Fruit fly (Drosophila melanogaster) whole organism, embryonic: Measurements from ENCODE around the gene baf.

Experiments used
- Abd-B ChIP-seq: fragments of 200-800 bp; sonication (Bioruptor generic); optimal IDR thresholded peaks from 2 replicates; lab custom pipeline; 2018; ENCODE audit warnings: missing biosample characterization, mild to moderate bottlenecking, missing genetic modification characterization, moderate library complexity
- Aef1 ChIP-seq: fragments of 200-800 bp; sonication (Bioruptor generic); IDR thresholded peaks from 3 replicates; pipeline ENCODE4 v1.3.6; 2022; ENCODE audit warnings: missing biosample characterization, missing genetic modification characterization
- Atf-2 ChIP-seq: fragments of 200-800 bp; sonication (Bioruptor generic); optimal IDR thresholded peaks from 2 replicates; lab custom pipeline; 2016; ENCODE audit warnings: missing biosample characterization, missing genetic modification characterization
- Atf6 ChIP-seq: fragments of 200-800 bp; sonication (Bioruptor generic); IDR thresholded peaks from 2 replicates; pipeline ENCODE4 v1.3.6; 2022; ENCODE audit warnings: missing biosample characterization, missing genetic modification characterization
- Awh ChIP-seq: fragments of 200-800 bp; sonication (Bioruptor generic); IDR thresholded peaks from 2 replicates; pipeline ENCODE4, ENCODE4 v1.3.6; 2022; ENCODE audit warnings: missing biosample characterization, missing genetic modification characterization
- CG10147 ChIP-seq: fragments of 200-800 bp; sonication (Bioruptor generic); optimal IDR thresholded peaks from 2 replicates; lab custom pipeline; 2019; ENCODE audit warnings: missing biosample characterization, mild to moderate bottlenecking, missing genetic modification characterization, moderate library complexity
- CG10274 ChIP-seq: fragments of 200-800 bp; sonication (Bioruptor generic); optimal IDR thresholded peaks from 3 replicates; lab custom pipeline; 2017; ENCODE audit warnings: missing biosample characterization, mild to moderate bottlenecking, missing genetic modification characterization
- CG12744 ChIP-seq: fragments of 200-800 bp; sonication (Bioruptor generic); optimal IDR thresholded peaks from 2 replicates; lab custom pipeline; 2016; ENCODE audit warnings: missing biosample characterization, missing genetic modification characterization
- CG14050 ChIP-seq: fragments of 200-800 bp; sonication (Bioruptor generic); IDR thresholded peaks from 3 replicates; pipeline ENCODE4 v1.3.6; 2022; ENCODE audit warnings: missing biosample characterization, missing genetic modification characterization
- CG15073 ChIP-seq: fragments of 200-800 bp; sonication (Bioruptor generic); optimal IDR thresholded peaks from 2 replicates; lab custom pipeline; 2016; ENCODE audit warnings: missing biosample characterization, missing genetic modification characterization
- CG1529 ChIP-seq: fragments of 200-800 bp; sonication (Bioruptor generic); optimal IDR thresholded peaks from 3 replicates; lab custom pipeline; 2018; ENCODE audit warnings: missing biosample characterization, missing genetic modification characterization
- CG1832 ChIP-seq: fragments of 200-800 bp; sonication (Bioruptor generic); optimal IDR thresholded peaks from 2 replicates; lab custom pipeline; 2017; ENCODE audit warnings: missing biosample characterization, mild to moderate bottlenecking, missing genetic modification characterization, inconsistent platforms
- CG2199 ChIP-seq: fragments of 200-800 bp; sonication (Bioruptor generic); IDR thresholded peaks from 3 replicates; pipeline ENCODE4 v1.3.6; 2022; ENCODE audit warnings: missing biosample characterization, missing genetic modification characterization
- CG2712 ChIP-seq: fragments of 200-800 bp; optimal IDR thresholded peaks from 3 replicates; lab custom pipeline; 2019; ENCODE audit warnings: missing biosample characterization, mild to moderate bottlenecking, missing genetic modification characterization, moderate library complexity
- CG30431 ChIP-seq: fragments of 200-800 bp; sonication (Bioruptor generic); optimal IDR thresholded peaks from 2 replicates; lab custom pipeline; 2017; ENCODE audit warnings: missing biosample characterization, missing genetic modification characterization
- CG31388 ChIP-seq: fragments of 200-800 bp; sonication (Bioruptor generic); optimal IDR thresholded peaks from 2 replicates; lab custom pipeline; 2016; ENCODE audit warnings: missing biosample characterization, missing genetic modification characterization
- CG3281 ChIP-seq: fragments of 200-800 bp; sonication (Bioruptor generic); optimal IDR thresholded peaks from 3 replicates; lab custom pipeline; 2017; ENCODE audit warnings: missing biosample characterization, mild to moderate bottlenecking, missing genetic modification characterization
- CG34224 ChIP-seq: fragments of 200-800 bp; sonication (Bioruptor generic); IDR thresholded peaks from 3 replicates; pipeline ENCODE4 v1.3.6; 2022; ENCODE audit warnings: missing biosample characterization, missing genetic modification characterization; ENCODE audit not compliant: partially characterized antibody
- CG4617 ChIP-seq: fragments of 200-800 bp; sonication (Bioruptor generic); optimal IDR thresholded peaks from 3 replicates; lab custom pipeline; 2016; ENCODE audit warnings: missing biosample characterization, missing genetic modification characterization, borderline replicate concordance
- CG6854 ChIP-seq: fragments of 200-800 bp; sonication (Bioruptor generic); optimal IDR thresholded peaks from 3 replicates; lab custom pipeline; 2017; ENCODE audit warnings: missing biosample characterization, mild to moderate bottlenecking, missing genetic modification characterization
- CG8924 ChIP-seq: fragments of 200-800 bp; optimal IDR thresholded peaks from 3 replicates; lab custom pipeline; 2019; ENCODE audit warnings: missing biosample characterization, mild to moderate bottlenecking, missing genetic modification characterization, moderate library complexity
- Dad ChIP-seq: fragments of 200-800 bp; sonication (Bioruptor generic); optimal IDR thresholded peaks from 3 replicates; lab custom pipeline; 2016; ENCODE audit warnings: missing biosample characterization, missing genetic modification characterization
- Dfd ChIP-seq, 2 experiments: fragments of >200 bp; optimal IDR thresholded peaks; 2 replicates each; lab custom pipeline; 2017; ENCODE audit warnings: missing biosample characterization in 2 of 2, missing genetic modification characterization in 2 of 2
- Elba2 ChIP-seq: fragments of 200-800 bp; sonication (Bioruptor generic); optimal IDR thresholded peaks from 3 replicates; lab custom pipeline; 2016; ENCODE audit warnings: missing biosample characterization, missing genetic modification characterization
- Fer2 ChIP-seq: fragments of 200-800 bp; sonication (Bioruptor generic); optimal IDR thresholded peaks from 2 replicates; lab custom pipeline; 2018; ENCODE audit warnings: missing biosample characterization, mild to moderate bottlenecking, missing genetic modification characterization, moderate library complexity
- Hr39 ChIP-seq: fragments of >200 bp; optimal IDR thresholded peaks from 2 replicates; lab custom pipeline; 2017
- Hr78 ChIP-seq, 2 experiments: fragments of 200-800 bp in 1 of 2; fragments of >200 bp in 1 of 2; sonication (Bioruptor generic) in 1 of 2; optimal IDR thresholded peaks; 2 replicates each; lab custom pipeline; 2017 to 2019; ENCODE audit warnings: missing biosample characterization in 2 of 2, missing genetic modification characterization in 2 of 2, mild to moderate bottlenecking in 1 of 2, moderate library complexity in 1 of 2
- MTF-1 ChIP-seq: fragments of 200-800 bp; sonication (Bioruptor generic); optimal IDR thresholded peaks from 2 replicates; lab custom pipeline; 2018; ENCODE audit warnings: missing biosample characterization, mild to moderate bottlenecking, missing genetic modification characterization, borderline replicate concordance
- NC2β ChIP-seq: fragments of 200-800 bp; sonication (Bioruptor generic); optimal IDR thresholded peaks from 2 replicates; lab custom pipeline; 2016; ENCODE audit warnings: missing biosample characterization, missing genetic modification characterization
- Sox102F ChIP-seq: fragments of 200-800 bp; sonication (Bioruptor generic); optimal IDR thresholded peaks from 2 replicates; lab custom pipeline; 2018; ENCODE audit warnings: missing biosample characterization, mild to moderate bottlenecking, missing genetic modification characterization, moderate library complexity
- Spps ChIP-seq: fragments of 200-800 bp; sonication (Bioruptor generic); optimal IDR thresholded peaks from 2 replicates; lab custom pipeline; 2018; ENCODE audit warnings: missing biosample characterization, mild to moderate bottlenecking, missing genetic modification characterization
- Sry-δ ChIP-seq: fragments of 200-800 bp; sonication (Bioruptor generic); optimal IDR thresholded peaks from 2 replicates; lab custom pipeline; 2016; ENCODE audit warnings: missing biosample characterization, missing genetic modification characterization
- Xrp1 ChIP-seq: fragments of 200-800 bp; sonication (Bioruptor generic); IDR thresholded peaks from 2 replicates; pipeline ENCODE4 v1.3.6; 2022; ENCODE audit warnings: missing biosample characterization, missing genetic modification characterization
- bowl ChIP-seq: fragments of 200-800 bp; sonication (Bioruptor generic); IDR thresholded peaks from 2 replicates; pipeline ENCODE4 v1.3.6; 2022; ENCODE audit warnings: missing biosample characterization, missing genetic modification characterization
- cato ChIP-seq: fragments of 200-800 bp; sonication (Bioruptor generic); optimal IDR thresholded peaks from 2 replicates; lab custom pipeline; 2016; ENCODE audit warnings: missing biosample characterization, missing genetic modification characterization, borderline replicate concordance
- ems ChIP-seq: fragments of 200-800 bp; sonication (Bioruptor generic); optimal IDR thresholded peaks from 3 replicates; lab custom pipeline; 2016; ENCODE audit warnings: missing biosample characterization, missing genetic modification characterization
- eve ChIP-seq, 2 experiments: fragments of >200 bp; optimal IDR thresholded peaks; 2 replicates each; lab custom pipeline; 2017; ENCODE audit warnings: missing biosample characterization in 2 of 2, missing genetic modification characterization in 2 of 2
- fru ChIP-seq: fragments of >200 bp; optimal IDR thresholded peaks from 2 replicates; lab custom pipeline; 2017
- fu2 ChIP-seq: fragments of 200-800 bp; sonication (Bioruptor generic); optimal IDR thresholded peaks from 2 replicates; lab custom pipeline; 2016; ENCODE audit warnings: missing biosample characterization, missing genetic modification characterization
- grn ChIP-seq: fragments of 200-800 bp; sonication (Bioruptor generic); optimal IDR thresholded peaks from 3 replicates; lab custom pipeline; 2017; ENCODE audit warnings: missing biosample characterization, missing genetic modification characterization
- gsb ChIP-seq: fragments of 200-800 bp; sonication (Bioruptor generic); IDR thresholded peaks from 2 replicates; pipeline ENCODE4 v1.3.6; 2022; ENCODE audit warnings: missing biosample characterization, missing genetic modification characterization
- nau ChIP-seq: fragments of 200-800 bp; sonication (Bioruptor generic); optimal IDR thresholded peaks from 3 replicates; lab custom pipeline; 2017; ENCODE audit warnings: missing biosample characterization, mild to moderate bottlenecking, missing genetic modification characterization, missing genetic modification reagents
- onecut ChIP-seq: fragments of 200-800 bp; sonication (Bioruptor generic); IDR thresholded peaks from 2 replicates; pipeline ENCODE4 v1.3.6; 2022; ENCODE audit warnings: missing biosample characterization, missing genetic modification characterization
- pfk ChIP-seq: fragments of 200-800 bp; sonication (Bioruptor generic); optimal IDR thresholded peaks from 2 replicates; lab custom pipeline; 2018; ENCODE audit warnings: missing biosample characterization, mild to moderate bottlenecking, missing genetic modification characterization, moderate library complexity
- ranshi ChIP-seq: fragments of 200-800 bp; sonication (Bioruptor generic); IDR thresholded peaks from 2 replicates; pipeline ENCODE4 v1.3.6; 2022; ENCODE audit warnings: missing biosample characterization, missing genetic modification characterization
- row ChIP-seq: fragments of 200-800 bp; sonication (Bioruptor generic); IDR thresholded peaks from 3 replicates; pipeline ENCODE4 v1.3.6; 2022; ENCODE audit warnings: missing biosample characterization, missing genetic modification characterization
- stwl ChIP-seq: fragments of 200-800 bp; sonication (Bioruptor generic); optimal IDR thresholded peaks from 3 replicates; lab custom pipeline; 2018; ENCODE audit warnings: missing biosample characterization, mild to moderate bottlenecking, missing genetic modification characterization, moderate library complexity
- tll ChIP-seq, 2 experiments: fragments of 200-800 bp in 1 of 2; fragments of >200 bp in 1 of 2; sonication (Bioruptor generic) in 1 of 2; optimal IDR thresholded peaks; 2 replicates each; lab custom pipeline; 2017 to 2019; ENCODE audit warnings: missing biosample characterization in 2 of 2, missing genetic modification characterization in 2 of 2, mild to moderate bottlenecking in 1 of 2, moderate library complexity in 1 of 2
- wek ChIP-seq: fragments of 200-800 bp; sonication (Bioruptor generic); optimal IDR thresholded peaks from 3 replicates; lab custom pipeline; 2018; ENCODE audit warnings: missing biosample characterization, mild to moderate bottlenecking, missing genetic modification characterization, moderate library complexity
- z ChIP-seq: fragments of 200-800 bp; sonication (Bioruptor generic); IDR thresholded peaks from 3 replicates; pipeline ENCODE4 v1.3.6; 2022; ENCODE audit warnings: missing biosample characterization, missing genetic modification characterization

The baf gene

DNA sequence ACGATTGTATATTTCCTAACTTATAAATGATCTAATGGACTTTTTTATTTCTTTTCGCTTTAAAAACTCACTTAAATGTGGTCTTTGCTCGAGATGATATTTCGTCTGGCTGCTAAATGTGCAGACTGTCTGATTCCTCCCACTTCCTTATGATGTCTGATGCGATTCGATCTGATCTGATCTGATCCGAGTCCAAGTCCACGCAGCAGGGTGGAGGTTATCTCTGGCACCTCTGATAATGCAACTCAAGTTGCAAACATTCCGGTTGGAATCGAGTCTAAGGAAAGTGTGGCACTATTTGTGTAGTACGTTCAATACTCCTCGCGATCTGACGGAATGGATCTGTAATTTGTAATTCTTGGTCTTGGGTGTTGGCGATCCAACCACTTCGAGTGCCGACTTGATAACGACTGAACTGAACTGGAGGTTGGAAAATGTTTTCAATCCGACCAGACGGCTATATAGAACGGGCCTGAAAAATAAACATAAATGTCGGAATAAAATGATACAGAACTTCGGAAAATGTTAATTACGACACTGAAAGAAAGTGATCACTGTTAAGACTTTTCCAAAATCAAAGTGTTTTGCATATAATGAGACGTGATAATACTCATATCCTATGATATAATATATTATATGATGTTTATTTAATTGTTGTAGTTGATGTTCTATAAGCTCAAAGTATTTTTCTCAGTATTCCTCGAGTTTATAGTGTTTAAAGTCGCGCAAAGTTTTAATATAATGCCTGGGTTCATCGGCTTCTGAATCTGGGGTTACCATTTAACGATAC, 31.8 kb upstream of the baf start (continued):
- TF ChIP-seq CG12744 (GFP tag; lab: Kevin White, UChicago) (no peak), CG10147 (no peak), CG1529 (GFP tag; lab: Kevin White, UChicago) (no peak), Elba2 (GFP tag; lab: Kevin White, UChicago) (no peak), Dad (GFP tag; lab: Kevin White, UChicago) (no peak), MTF-1 (GFP tag; lab: Kevin White, UChicago) (no peak), CG15073 (GFP tag; lab: Kevin White, UChicago) (no peak), Sox102F (peak; percentile 60), CG8924 (tag; lab: Kevin White, UChicago) (peak; percentile 11), Atf-2 (GFP tag; lab: Kevin White, UChicago) (no peak), row (GFP tag; lab: Robert Waterston, UW) (0 out of 3 replicates have a peak, but pooled peaks have one; percentile 15), fu2 (GFP tag; lab: Kevin White, UChicago) (no peak), CG3281 (GFP tag; lab: Kevin White, UChicago) (no peak), Abd-B (GFP tag; lab: Kevin White, UChicago) (peak; percentile 21), Fer2 (tag; lab: Kevin White, UChicago) (no peak), cato (GFP tag; lab: Kevin White, UChicago) (no peak), Sry-δ (no peak), gsb (GFP tag; lab: Robert Waterston, UW) (no peak), Awh (GFP tag; lab: Robert Waterston, UW) (no peak), NC2β (GFP tag; lab: Kevin White, UChicago) (no peak), CG30431 (GFP tag; lab: Kevin White, UChicago) (no peak), Spps (no peak), tll (GFP tag; optimal IDR thresholded peaks at IDR 0.05; lab: Kevin White, UChicago) (no peak), CG2712 (tag; lab: Kevin White, UChicago) (peak; percentile 59), stwl (no peak), eve (GFP tag; optimal IDR thresholded peaks at IDR 0.05; lab: Kevin White, UChicago) (no peak), Xrp1 (GFP tag; lab: Robert Waterston, UW) (peak; percentile 59; the same call in 1 of the 2 replicates), wek (GFP tag; lab: Kevin White, UChicago) (no peak), Aef1 (GFP tag; lab: Robert Waterston, UW) (0 out of 3 replicates have a peak, but pooled peaks have one; percentile 16), ranshi (0 out of 2 replicates have a peak, but pooled peaks have one; percentile 14), fru (lab: Kevin White, UChicago) (no peak), z (no peak), CG4617 (GFP tag; lab: Kevin White, UChicago) (no peak), onecut (GFP tag; lab: Robert Waterston, UW) (0 out of 2 replicates have a peak, but pooled peaks have one; percentile 7), CG1832 (GFP tag; lab: Kevin White, UChicago) (no peak), pfk (GFP tag; lab: Kevin White, UChicago) (no peak), CG6854 (GFP tag; lab: Kevin White, UChicago) (no peak), CG14050 (GFP tag; lab: Robert Waterston, UW) (no peak), Hr39 (lab: Kevin White, UChicago) (no peak), Atf6 (no peak), CG2199 (GFP tag; lab: Robert Waterston, UW) (0 out of 3 replicates have a peak, but pooled peaks have one; percentile 18), CG34224 (no peak), nau (no peak), CG31388 (GFP tag; lab: Kevin White, UChicago) (no peak), CG10274 (GFP tag; lab: Kevin White, UChicago) (no peak), bowl (GFP tag; lab: Robert Waterston, UW) (no peak), ems (GFP tag; lab: Kevin White, UChicago) (no peak), Dfd (GFP tag; optimal IDR thresholded peaks at IDR 0.05; lab: Kevin White, UChicago) (no peak), grn (peak; percentile 53), Hr78 (GFP tag; optimal IDR thresholded peaks at IDR 0.05; lab: Kevin White, UChicago) (no peak)
